Fruit fly (Drosophila melanogaster): Measurements from ENCODE around the gene dy.

dy gene

dm6 chrX:11823003-11823402, 44.4 kb upstream of the dy start (continued):
- TF ChIP-seq knrl (GFP tag; IDR thresholded peaks at IDR 0.05; ENCODE audit: partially characterized antibody) (no peak), nerfin-2 (GFP tag; IDR thresholded peaks at IDR 0.05; ENCODE audit: partially characterized antibody) (no peak), Hmx (GFP tag; optimal IDR thresholded peaks at IDR 0.05) (no peak), NfI (GFP tag; optimal IDR thresholded peaks at IDR 0.05) (no peak), h (optimal IDR thresholded peaks at IDR 0.05) (no peak), HLHmδ (GFP tag; optimal IDR thresholded peaks at IDR 0.05) (peak; percentile 68), stwl (tag; optimal IDR thresholded peaks at IDR 0.05) (no peak), CG9876 (GFP tag; optimal IDR thresholded peaks at IDR 0.05) (no peak), CG8924 (tag; optimal IDR thresholded peaks at IDR 0.05) (peak; percentile 15), lilli (GFP tag; optimal IDR thresholded peaks at IDR 0.05) (no peak), PHDP (tag; optimal IDR thresholded peaks at IDR 0.05) (no peak), CG31388 (GFP tag; optimal IDR thresholded peaks at IDR 0.05) (no peak), CG3281 (GFP tag; optimal IDR thresholded peaks at IDR 0.05) (no peak), Hr3 (GFP tag; optimal IDR thresholded peaks at IDR 0.05) (no peak), bigmax (GFP tag; optimal IDR thresholded peaks at IDR 0.05) (no peak), ro (GFP tag; IDR thresholded peaks at IDR 0.05) (no peak), Hmr (GFP tag; optimal IDR thresholded peaks at IDR 0.05) (no peak), CG8388 (GFP tag; optimal IDR thresholded peaks at IDR 0.05) (no peak), shn (GFP tag; optimal IDR thresholded peaks at IDR 0.05) (no peak), MESR4 (GFP tag; optimal IDR thresholded peaks at IDR 0.05) (no peak), psq (GFP tag; optimal IDR thresholded peaks at IDR 0.05) (no peak), CG12071 (GFP tag; optimal IDR thresholded peaks at IDR 0.05) (no peak), CG15601 (tag; optimal IDR thresholded peaks at IDR 0.05) (peak; percentile 61), trem (tag; optimal IDR thresholded peaks at IDR 0.05) (no peak), nerfin-1 (tag; optimal IDR thresholded peaks at IDR 0.05) (peak; percentile 27), Aef1 (GFP tag; IDR thresholded peaks at IDR 0.05) (no peak), Lim3 (GFP tag; IDR thresholded peaks at IDR 0.05) (no peak), trh (GFP tag; optimal IDR thresholded peaks at IDR 0.05) (no peak), CG2875 (GFP tag; optimal IDR thresholded peaks at IDR 0.05) (peak; percentile 61), Meics (GFP tag; optimal IDR thresholded peaks at IDR 0.05) (no peak), CG16779 (GFP tag; IDR thresholded peaks at IDR 0.05) (no peak), CG7963 (GFP tag; IDR thresholded peaks at IDR 0.05; ENCODE audit: partially characterized antibody) (no peak), zen2 (GFP tag; IDR thresholded peaks at IDR 0.05; ENCODE audit: partially characterized antibody) (no peak), Optix (GFP tag; IDR thresholded peaks at IDR 0.05) (no peak), crol (GFP tag; IDR thresholded peaks at IDR 0.05) (no peak), CG2202 (tag; optimal IDR thresholded peaks at IDR 0.05) (peak; percentile 8), pnt (GFP tag; optimal IDR thresholded peaks at IDR 0.05) (no peak), oc (tag; optimal IDR thresholded peaks at IDR 0.05) (no peak), Tbp (GFP tag; optimal IDR thresholded peaks at IDR 0.05) (no peak), Atf3 (GFP tag; optimal IDR thresholded peaks at IDR 0.05) (no peak), sob (GFP tag; IDR thresholded peaks at IDR 0.05) (no peak), CG34224 (GFP tag; IDR thresholded peaks at IDR 0.05; ENCODE audit: partially characterized antibody) (no peak), luna (GFP tag; optimal IDR thresholded peaks at IDR 0.05) (no peak), CG17359 (tag; optimal IDR thresholded peaks at IDR 0.05) (peak; percentile 52), unc-4 (GFP tag; IDR thresholded peaks at IDR 0.05; ENCODE audit: partially characterized antibody) (no peak), E2f1 (GFP tag; IDR thresholded peaks at IDR 0.05) (no peak), Stat92E (GFP tag; optimal IDR thresholded peaks at IDR 0.05) (no peak), chm (GFP tag; IDR thresholded peaks at IDR 0.05) (0 out of 2 replicates have a peak, but pooled peaks have one; percentile 15), lola (GFP tag; optimal IDR thresholded peaks at IDR 0.05) (no peak), Chrac-16 (GFP tag; optimal IDR thresholded peaks at IDR 0.05) (no peak), CG10979 (tag; optimal IDR thresholded peaks at IDR 0.05) (no peak)
